Fruit fly (Drosophila melanogaster): ENCODE results near the gene CG11537.

The CG11537 gene

dm6 chr3L:3090581-3091345 is 52.5 kb downstream of the CG11537 start (continued):
- no peak for TF ChIP-seq prd (optimal IDR thresholded peaks at IDR 0.05)
- TF ChIP-seq prd (GFP tag; IDR thresholded peaks at IDR 0.05) = peak; percentile 57
- no peak for TF ChIP-seq CG2678 (tag; optimal IDR thresholded peaks at IDR 0.05)
- peak; percentile 58 for TF ChIP-seq Xrp1 (GFP tag; IDR thresholded peaks at IDR 0.05)
- no peak for TF ChIP-seq fd3F (GFP tag; optimal IDR thresholded peaks at IDR 0.05)
- no peak for TF ChIP-seq Optix (GFP tag; IDR thresholded peaks at IDR 0.05)
- TF ChIP-seq Fer2 (tag; optimal IDR thresholded peaks at IDR 0.05) = no peak
- TF ChIP-seq caup (GFP tag; optimal IDR thresholded peaks at IDR 0.05; ENCODE audit: severe bottlenecking) = peak; percentile 49
- TF ChIP-seq z (GFP tag; IDR thresholded peaks at IDR 0.05) = 0 out of 3 replicates have a peak, but pooled peaks have one; percentile 44
- peak; percentile 45 for TF ChIP-seq CG10979 (tag; optimal IDR thresholded peaks at IDR 0.05)
- no peak for TF ChIP-seq Aef1 (GFP tag; IDR thresholded peaks at IDR 0.05)
- 0 out of 2 replicates have a peak, but pooled peaks have one; percentile 32 for TF ChIP-seq crol (GFP tag; IDR thresholded peaks at IDR 0.05)
- no peak for TF ChIP-seq nerfin-2 (GFP tag; IDR thresholded peaks at IDR 0.05; ENCODE audit: partially characterized antibody)
- peak; percentile 59; the same call in 1 of the 3 replicates for TF ChIP-seq ken (GFP tag; IDR thresholded peaks at IDR 0.05)
- TF ChIP-seq Camta (GFP tag; optimal IDR thresholded peaks at IDR 0.05) = peak; percentile 59
- TF ChIP-seq knrl (GFP tag; IDR thresholded peaks at IDR 0.05; ENCODE audit: partially characterized antibody) = peak; percentile 62; the same call in 1 of the 3 replicates
- TF ChIP-seq CG17361 (GFP tag; IDR thresholded peaks at IDR 0.05) = peak; percentile 46; the same call in 1 of the 3 replicates
- TF ChIP-seq CG17186 (GFP tag; optimal IDR thresholded peaks at IDR 0.05) = no peak
- TF ChIP-seq maf-S (GFP tag; optimal IDR thresholded peaks at IDR 0.05) = peak; percentile 56
- peak; percentile 27; the same call in 1 of the 2 replicates for TF ChIP-seq Ptx1 (GFP tag; IDR thresholded peaks at IDR 0.05)
- no peak for TF ChIP-seq CG31365 (tag; optimal IDR thresholded peaks at IDR 0.05)
- peak; percentile 30 for TF ChIP-seq Bteb2 (GFP tag; optimal IDR thresholded peaks at IDR 0.05)
- TF ChIP-seq CG7271 (tag; optimal IDR thresholded peaks at IDR 0.05) = no peak
- TF ChIP-seq bcd (GFP tag; optimal IDR thresholded peaks at IDR 0.05) = peak; percentile 34
- 0 out of 2 replicates have a peak, but pooled peaks have one; percentile 19 for TF ChIP-seq CG11085 (GFP tag; IDR thresholded peaks at IDR 0.05)
- 0 out of 2 replicates have a peak, but pooled peaks have one; percentile 4 for TF ChIP-seq bowl (GFP tag; IDR thresholded peaks at IDR 0.05)
- 0 out of 2 replicates have a peak, but pooled peaks have one; percentile 7 for TF ChIP-seq CG7372 (GFP tag; IDR thresholded peaks at IDR 0.05)
- TF ChIP-seq Xbp1 (GFP tag; optimal IDR thresholded peaks at IDR 0.05) = peak; percentile 45
- peak; percentile 55; the same call in 1 of the 2 replicates for TF ChIP-seq CG13287 (GFP tag; IDR thresholded peaks at IDR 0.05; ENCODE audit: partially characterized antibody)
- TF ChIP-seq CG6689 (GFP tag; IDR thresholded peaks at IDR 0.05) = no peak
- TF ChIP-seq CG12769 (tag; optimal IDR thresholded peaks at IDR 0.05) = no peak
- TF ChIP-seq insv (GFP tag; optimal IDR thresholded peaks at IDR 0.05) = peak in 1 of 2 experiments; percentile 62
- peak; percentile 31 for TF ChIP-seq grn (GFP tag; optimal IDR thresholded peaks at IDR 0.05)
- peak; percentile 15 for TF ChIP-seq gro (GFP tag; optimal IDR thresholded peaks at IDR 0.05)
- peak; percentile 24; the same call in 1 of the 2 replicates for TF ChIP-seq sisA (GFP tag; IDR thresholded peaks at IDR 0.05)
- TF ChIP-seq mld (GFP tag; IDR thresholded peaks at IDR 0.05; ENCODE audit: partially characterized antibody) = peak; percentile 59; the same call in 1 of the 3 replicates
- peak; percentile 45 for TF ChIP-seq B-H2 (GFP tag; optimal IDR thresholded peaks at IDR 0.05)
- TF ChIP-seq Dad (GFP tag; optimal IDR thresholded peaks at IDR 0.05) = peak; percentile 32
- TF ChIP-seq CG4360 (GFP tag; IDR thresholded peaks at IDR 0.05) = peak; percentile 45
- TF ChIP-seq Antp (GFP tag; optimal IDR thresholded peaks at IDR 0.05) = peak; percentile 38
- TF ChIP-seq Atf6 (GFP tag; IDR thresholded peaks at IDR 0.05) = peak; percentile 69
- TF ChIP-seq CG7928 (GFP tag; optimal IDR thresholded peaks at IDR 0.05) = no peak
- TF ChIP-seq tgo (GFP tag; IDR thresholded peaks at IDR 0.05) = peak; percentile 48; the same call in 2 of the 3 replicates
- no peak for TF ChIP-seq Neu2 (GFP tag; optimal IDR thresholded peaks at IDR 0.05; ENCODE audit: borderline replicate concordance)
- TF ChIP-seq sug (tag; optimal IDR thresholded peaks at IDR 0.05) = peak; percentile 28
- peak; percentile 31 for TF ChIP-seq kay (GFP tag; optimal IDR thresholded peaks at IDR 0.05)
- TF ChIP-seq ttk (GFP tag; IDR thresholded peaks at IDR 0.05) = peak; percentile 43; the same call in 1 of the 2 replicates
- TF ChIP-seq D19A (tag; optimal IDR thresholded peaks at IDR 0.05) = peak; percentile 81
- peak; percentile 31 for TF ChIP-seq CG3163 (GFP tag; optimal IDR thresholded peaks at IDR 0.05)

All from whole organism, embryonic.